Fruit fly (Drosophila melanogaster) whole organism, embryonic: ENCODE measurements around the gene rtv.

Experiments used
- Antp ChIP-seq: fragments of 200-800 bp; sonication (Bioruptor generic); optimal IDR thresholded peaks from 3 replicates; lab custom pipeline; 2016; ENCODE audit warnings: missing biosample characterization, missing genetic modification characterization
- CG10321 ChIP-seq: fragments of 200-800 bp; sonication (Bioruptor generic); IDR thresholded peaks from 2 replicates; pipeline ENCODE4 v1.3.6; 2022; ENCODE audit warnings: missing biosample characterization, missing genetic modification characterization
- CG11247 ChIP-seq: fragments of 200-800 bp; sonication (Bioruptor generic); IDR thresholded peaks from 2 replicates; pipeline ENCODE4 v1.3.6; 2022; ENCODE audit warnings: missing biosample characterization, missing genetic modification characterization
- CG11398 ChIP-seq: fragments of 200-800 bp; sonication (Bioruptor generic); optimal IDR thresholded peaks from 2 replicates; lab custom pipeline; 2016; ENCODE audit warnings: missing biosample characterization, missing genetic modification characterization
- CG8478 ChIP-seq: fragments of >200 bp; optimal IDR thresholded peaks from 2 replicates; lab custom pipeline; 2018
- Xrp1 ChIP-seq: fragments of 200-800 bp; sonication (Bioruptor generic); IDR thresholded peaks from 2 replicates; pipeline ENCODE4 v1.3.6; 2022; ENCODE audit warnings: missing biosample characterization, missing genetic modification characterization
- danr ChIP-seq: fragments of 200-800 bp; sonication (Bioruptor generic); IDR thresholded peaks from 2 replicates; pipeline ENCODE4 v1.3.6; 2022; ENCODE audit warnings: missing biosample characterization, missing genetic modification characterization
- schlank ChIP-seq: fragments of 200-800 bp; sonication (Bioruptor generic); optimal IDR thresholded peaks from 2 replicates; lab custom pipeline; 2018; ENCODE audit warnings: missing biosample characterization, mild to moderate bottlenecking, missing genetic modification characterization

- TF ChIP-seq danr (GFP tag; lab: Robert Waterston, UW) (no peak), CG10321 (GFP tag; lab: Robert Waterston, UW) (no peak), Xrp1 (no peak), Antp (GFP tag; lab: Kevin White, UChicago) (no peak), schlank (tag; lab: Kevin White, UChicago) (no peak), CG11247 (no peak), CG8478 (no peak), CG11398 (GFP tag; lab: Kevin White, UChicago) (no peak)
These were observed 11.8 kb downstream of the rtv start, which contains the start of the genes CG15199 and CG15202 for dm6 chrX:11141785-11142591.
